Worm (Caenorhabditis elegans) whole organism, mixed stage, embryonic: ENCODE results near the gene nhr-252.

Experiments used
- mep-1 ChIP-seq: fragments of 150-350 bp; optimal IDR thresholded peaks from 2 replicates; lab custom pipeline; 2017; ENCODE audit warnings: missing biosample characterization, missing genetic modification reagents, missing genetic modification characterization, inconsistent platforms
- unc-62 ChIP-seq: fragments of 150-350 bp; optimal IDR thresholded peaks from 2 replicates; lab custom pipeline; 2014; ENCODE audit warnings: missing biosample characterization, missing genetic modification reagents, missing genetic modification characterization

DNA sequence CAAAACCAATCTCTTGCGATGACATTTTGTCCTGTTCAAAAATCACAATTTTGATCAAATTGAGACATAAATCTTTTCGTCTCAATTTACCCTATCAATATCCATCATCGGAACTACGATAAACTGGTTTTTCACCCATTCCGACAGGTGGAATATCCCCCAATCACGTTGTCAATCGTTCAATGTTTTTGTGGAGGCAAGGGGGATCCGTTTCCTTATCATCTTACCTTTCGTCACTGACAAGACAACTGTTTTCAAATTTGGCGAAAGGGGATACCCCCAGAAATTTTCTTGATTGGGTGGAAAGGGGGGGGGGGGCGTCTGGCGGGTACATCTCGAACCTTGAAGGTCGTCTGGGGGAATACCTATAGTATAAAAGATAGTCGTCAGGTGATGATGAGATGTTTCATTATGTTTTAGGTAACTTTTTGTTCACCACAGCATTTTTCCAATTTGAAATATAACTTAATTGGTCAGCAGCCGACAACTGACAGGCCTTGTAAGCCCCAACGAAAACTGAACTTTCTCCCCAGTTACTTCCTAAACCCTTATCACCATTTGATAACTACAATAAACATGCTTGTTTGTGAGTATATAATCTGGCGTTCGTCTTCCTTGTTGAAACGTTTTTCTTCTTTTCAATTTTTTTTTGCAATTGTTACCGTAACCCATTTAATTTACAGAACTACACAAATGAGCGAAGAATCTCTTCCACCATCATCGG lies 23.0 kb upstream of the nhr-252 start, which contains the start of gene ZK6.8:
- TF ChIP-seq unc-62 (no peak), mep-1 (tag; lab: Kevin White, UChicago) (no peak)
